Fruit fly (Drosophila melanogaster): ENCODE results near the gene CG12880.
A peak's percentile ranks its signal among the peaks of the same experiment; 100 is the strongest.

The CG12880 gene

DNA sequence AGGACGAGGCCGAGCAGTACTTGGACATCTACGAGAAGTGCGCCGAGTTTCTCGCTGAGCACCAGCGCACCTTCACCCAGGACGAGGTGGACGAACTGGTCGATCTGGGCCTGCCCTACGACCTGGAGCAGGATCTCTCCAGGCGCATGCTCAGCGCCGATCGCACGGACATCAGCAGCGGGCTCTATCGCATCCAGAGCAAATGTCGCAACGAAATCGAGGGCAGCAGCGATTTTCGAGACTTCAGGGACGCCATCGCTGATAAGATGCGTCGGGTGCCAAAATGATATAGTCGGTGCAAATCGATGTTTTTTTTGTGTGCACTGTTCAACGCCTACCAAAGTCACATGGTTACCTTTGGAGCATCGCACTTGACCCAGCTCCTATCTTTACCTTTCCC is 6.1 kb upstream of the CG12880 start:
- TF ChIP-seq svp (GFP tag) (peak; percentile 89), Eip78C (GFP tag) (peak; percentile 47), CG9139 (GFP tag; optimal IDR thresholded peaks at IDR 0.05) (no peak), ss (GFP tag; optimal IDR thresholded peaks at IDR 0.05) (no peak), fd59A (GFP tag; optimal IDR thresholded peaks at IDR 0.05) (no peak)

DNA sequence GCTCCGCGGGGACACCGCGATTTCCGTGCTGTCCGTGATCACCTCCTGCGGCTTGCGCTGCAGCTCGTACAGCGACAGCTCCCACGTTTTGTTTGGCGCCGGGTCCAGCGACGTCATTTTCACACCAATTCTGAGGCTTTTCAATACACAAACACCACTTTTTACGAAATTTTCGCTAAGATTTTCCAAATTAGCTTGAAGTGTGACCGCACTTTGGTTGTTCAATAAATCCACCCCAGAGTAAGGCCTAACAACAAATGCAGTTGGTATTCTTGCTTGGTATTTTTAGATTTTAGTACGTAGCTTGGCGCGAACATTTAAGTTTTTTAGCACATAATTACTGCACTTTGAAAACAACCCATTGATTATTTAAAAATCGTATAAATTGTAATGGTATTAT is 4.0 kb upstream of the CG12880 start, which contains the start of gene Sce:
Sce (minus strand) TSS at position 231 of the 400 bp plus-strand sequence.
- no peak for TF ChIP-seq Hr4 (GFP tag; optimal IDR thresholded peaks at IDR 0.05)
- TF ChIP-seq Sox15 (GFP tag; optimal IDR thresholded peaks at IDR 0.05), result no peak
- TF ChIP-seq CG11294 (GFP tag; IDR thresholded peaks at IDR 0.05), result no peak
- TF ChIP-seq Hr38 (GFP tag; optimal IDR thresholded peaks at IDR 0.05), result no peak
- no peak for TF ChIP-seq CG1621 (tag; optimal IDR thresholded peaks at IDR 0.05)
- no peak for TF ChIP-seq Lpt (GFP tag; optimal IDR thresholded peaks at IDR 0.05)
- no peak for TF ChIP-seq pdm3 (GFP tag; optimal IDR thresholded peaks at IDR 0.05)
- no peak for TF ChIP-seq CG32006 (GFP tag; optimal IDR thresholded peaks at IDR 0.05)
- no peak for TF ChIP-seq CG15336 (GFP tag; IDR thresholded peaks at IDR 0.05)
- TF ChIP-seq fkh (GFP tag; optimal IDR thresholded peaks at IDR 0.05), result no peak
- TF ChIP-seq Sox14 (GFP tag; optimal IDR thresholded peaks at IDR 0.05), result no peak

DNA sequence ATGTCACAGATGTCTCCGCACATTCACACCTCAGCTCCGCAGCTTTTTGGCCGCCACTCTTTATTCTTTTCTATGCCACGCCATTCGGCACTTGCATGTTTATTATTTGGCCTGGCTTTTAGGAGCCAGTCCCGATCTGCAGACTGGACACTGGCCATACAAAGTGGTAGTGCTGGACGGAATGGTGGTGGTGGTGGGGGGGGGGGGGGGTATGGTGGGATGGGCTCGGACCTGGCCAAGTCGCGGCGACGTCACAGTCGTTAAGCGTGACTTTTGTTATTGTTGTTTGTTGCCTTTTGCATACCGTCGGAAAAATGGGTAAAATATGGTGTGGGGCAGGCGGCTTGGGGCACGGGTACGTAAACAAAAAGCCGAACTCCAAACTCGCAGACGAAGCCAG is 688 bp upstream of the CG12880 start:
- TF ChIP-seq Sox102F (GFP tag; optimal IDR thresholded peaks at IDR 0.05) (no peak), salr (GFP tag; optimal IDR thresholded peaks at IDR 0.05) (no peak), CG1621 (tag; optimal IDR thresholded peaks at IDR 0.05) (peak; percentile 3), CG6276 (GFP tag; optimal IDR thresholded peaks at IDR 0.05) (no peak), fd85E (GFP tag; optimal IDR thresholded peaks at IDR 0.05) (no peak), svp (GFP tag) (no peak), ss (GFP tag; optimal IDR thresholded peaks at IDR 0.05) (peak in 1 of 2 experiments; percentile 64), esn (GFP tag; optimal IDR thresholded peaks at IDR 0.05) (no peak), Ets21C (GFP tag; optimal IDR thresholded peaks at IDR 0.05) (no peak), Hr39 (GFP tag; optimal IDR thresholded peaks at IDR 0.05) (no peak), achi (GFP tag; optimal IDR thresholded peaks at IDR 0.05) (no peak), dsx (GFP tag; optimal IDR thresholded peaks at IDR 0.05; ENCODE audit: poor library complexity, severe bottlenecking) (peak; percentile 89)

DNA sequence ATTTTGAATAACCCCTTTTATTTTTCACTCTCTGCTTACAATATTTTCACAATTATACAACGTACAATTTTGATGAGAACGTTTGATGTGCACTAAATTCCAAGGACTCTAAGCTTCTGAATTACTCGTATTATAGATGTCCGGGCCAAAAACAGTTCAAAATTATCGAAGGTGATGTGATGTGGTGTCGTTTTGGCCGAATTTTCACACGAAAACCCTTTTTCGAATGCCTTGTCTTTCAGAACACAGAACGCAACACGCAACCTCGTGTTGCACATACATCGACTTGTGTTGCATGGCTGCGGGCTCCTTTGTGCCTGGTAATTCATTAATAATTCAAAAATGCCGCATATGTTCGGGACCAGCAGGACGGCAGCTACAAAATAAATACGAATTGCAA is 2.3 kb downstream of the CG12880 start, which contains the start of gene CG31055:
CG31055 (minus strand) TSS at position 101 of the 400 bp plus-strand sequence.
- TF ChIP-seq OdsH (GFP tag; optimal IDR thresholded peaks at IDR 0.05), result no peak
- TF ChIP-seq CG3032 (tag; optimal IDR thresholded peaks at IDR 0.05), result no peak
- TF ChIP-seq ss (GFP tag; optimal IDR thresholded peaks at IDR 0.05), result peak in 1 of 2 experiments; percentile 69
- TF ChIP-seq Eip93F (GFP tag; optimal IDR thresholded peaks at IDR 0.05), result no peak
- TF ChIP-seq CG11294 (GFP tag; IDR thresholded peaks at IDR 0.05), result no peak

DNA sequence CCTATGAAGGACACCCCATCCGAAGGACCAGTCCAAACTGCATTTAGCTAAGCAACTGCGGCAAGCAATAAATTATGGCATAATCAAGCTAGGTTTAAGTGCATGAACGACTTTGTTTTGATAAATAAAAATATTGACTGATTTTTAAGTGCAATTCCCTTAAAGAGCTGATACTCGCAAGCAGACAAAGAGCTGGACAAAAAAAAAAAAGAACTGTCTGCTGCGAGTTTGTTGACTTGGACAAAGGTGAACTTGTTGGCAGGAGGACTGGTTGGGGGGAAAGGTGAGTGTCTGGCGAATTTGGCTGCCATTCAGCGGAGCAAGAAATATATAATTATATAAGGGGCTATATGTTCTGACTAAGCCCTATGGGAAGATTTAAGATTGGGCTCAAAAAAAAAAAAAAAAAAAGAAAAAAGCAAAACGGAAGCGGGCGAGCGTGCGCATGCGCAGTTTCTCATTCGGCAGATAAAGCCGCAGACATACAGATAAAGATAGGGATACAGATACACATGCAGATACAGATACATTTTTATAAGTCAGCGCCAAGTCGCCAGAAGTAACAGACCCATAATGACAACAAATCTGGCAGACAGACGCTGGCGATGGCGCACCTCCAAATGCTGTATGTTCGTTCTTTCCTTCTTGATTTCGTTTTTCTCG is 7.0 kb downstream of the CG12880 start:
- TF ChIP-seq Eip78C (GFP tag) (peak; percentile 55), dac (GFP tag; optimal IDR thresholded peaks at IDR 0.05) (no peak), svp (GFP tag) (peak; percentile 52), ss (GFP tag; optimal IDR thresholded peaks at IDR 0.05) (peak in 1 of 2 experiments; percentile 75), Sox102F (GFP tag; optimal IDR thresholded peaks at IDR 0.05) (peak; percentile 25), vri (GFP tag; optimal IDR thresholded peaks at IDR 0.05) (peak; percentile 62)

DNA sequence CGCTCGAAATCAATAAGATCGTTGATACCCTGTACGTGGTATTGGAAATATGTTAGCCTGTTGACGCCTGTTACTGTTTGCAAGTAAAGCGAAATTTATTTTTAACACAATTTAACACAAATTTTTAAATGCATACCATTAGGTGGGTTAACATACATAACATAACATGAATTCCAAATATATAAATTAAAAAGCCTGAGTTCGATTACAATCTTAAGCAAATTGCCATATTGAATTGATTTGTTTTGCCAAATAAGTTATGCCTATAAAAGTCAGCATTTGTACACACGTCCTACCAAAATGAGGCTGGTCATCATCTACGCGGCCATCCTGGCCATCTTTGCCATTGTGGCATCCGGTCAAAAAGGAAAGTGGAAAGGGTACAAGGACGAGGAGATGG is 8.3 kb downstream of the CG12880 start, which contains the start of gene CG43319:
CG43319 (plus strand) TSS at position 301 of the 400 bp plus-strand sequence.
- TF ChIP-seq Eip78C (GFP tag), result peak; percentile 32
- TF ChIP-seq Met (GFP tag; optimal IDR thresholded peaks at IDR 0.05), result no peak
- TF ChIP-seq Blimp-1 (GFP tag; optimal IDR thresholded peaks at IDR 0.05), result no peak
- no peak for TF ChIP-seq CG6163 (GFP tag; IDR thresholded peaks at IDR 0.05)
- TF ChIP-seq CG1621 (tag; optimal IDR thresholded peaks at IDR 0.05), result no peak
- TF ChIP-seq Eip93F (GFP tag; optimal IDR thresholded peaks at IDR 0.05), result no peak
